Worm (Caenorhabditis elegans) whole organism, L1 larva: ENCODE measurements around the gene Y80D4G.2.
A peak's percentile ranks its signal among the peaks of the same experiment; 100 is the strongest.

Experiments
- aly-2 ChIP-seq: fragments of 150-350 bp; optimal IDR thresholded peaks from 2 replicates; lab custom pipeline; 2014; ENCODE audit warnings: missing biosample characterization, missing genetic modification characterization
- ama-1 ChIP-seq: fragments of 150-350 bp; optimal IDR thresholded peaks from 2 replicates; lab custom pipeline; 2014
- ceh-8 ChIP-seq: fragments of 200-800 bp; sonication (Bioruptor generic); optimal IDR thresholded peaks from 2 replicates; lab custom pipeline; 2018; ENCODE audit warnings: mild to moderate bottlenecking, missing genetic modification characterization, moderate library complexity, missing compliant biosample characterization
- ceh-88 ChIP-seq: fragments of 200-800 bp; sonication (Bioruptor generic); IDR thresholded peaks from 2 replicates; pipeline ENCODE4 v1.3.6; 2022; ENCODE audit warnings: missing genetic modification characterization, missing compliant biosample characterization
- efl-3 ChIP-seq: fragments of 200-800 bp; sonication (Bioruptor generic); optimal IDR thresholded peaks from 2 replicates; lab custom pipeline; 2018; ENCODE audit warnings: mild to moderate bottlenecking, missing genetic modification characterization, missing compliant biosample characterization
- egl-13 ChIP-seq: sonication (generic microtip); optimal IDR thresholded peaks from 2 replicates; lab custom pipeline; 2016; ENCODE audit warnings: missing genotype, missing genetic modification reagents, missing genetic modification characterization, missing compliant biosample characterization
- ets-5 ChIP-seq: fragments of 200-800 bp; sonication (Bioruptor generic); IDR thresholded peaks from 2 replicates; pipeline ENCODE4 v1.3.6; 2022; ENCODE audit warnings: missing genetic modification characterization, missing compliant biosample characterization
- fkh-8 ChIP-seq: sonication (generic microtip); optimal IDR thresholded peaks from 2 replicates; lab custom pipeline; 2016; ENCODE audit warnings: mild to moderate bottlenecking, missing genetic modification characterization, missing compliant biosample characterization
- grh-1 ChIP-seq: fragments of 200-800 bp; sonication (Bioruptor generic); IDR thresholded peaks from 2 replicates; pipeline ENCODE4 v1.3.6; 2022; ENCODE audit warnings: missing genetic modification reagents, missing genetic modification characterization, missing compliant biosample characterization
- hpl-2 ChIP-seq: fragments of 150-350 bp; optimal IDR thresholded peaks from 2 replicates; lab custom pipeline; 2014; ENCODE audit warnings: missing biosample characterization, missing genetic modification reagents, missing genetic modification characterization
- lin-13 ChIP-seq: fragments of 150-350 bp; optimal IDR thresholded peaks from 2 replicates; lab custom pipeline; 2014; ENCODE audit warnings: missing biosample characterization, missing genetic modification reagents, missing genetic modification characterization
- mab-9 ChIP-seq: fragments of 200-800 bp; sonication (Bioruptor generic); IDR thresholded peaks from 2 replicates; pipeline ENCODE4 v1.3.6; 2022; ENCODE audit warnings: missing genetic modification reagents, missing genetic modification characterization, missing compliant biosample characterization
- mdl-1 ChIP-seq, 2 experiments: fragments of 150-350 bp; optimal IDR thresholded peaks; 2 replicates each; lab custom pipeline; 2014 to 2017; ENCODE audit warnings: missing biosample characterization in 2 of 2, missing genetic modification characterization in 2 of 2, inconsistent platforms in 1 of 2
- nhr-11 ChIP-seq: fragments of 150-350 bp; optimal IDR thresholded peaks from 2 replicates; lab custom pipeline; 2014; ENCODE audit warnings: missing biosample characterization, missing genetic modification characterization
- nhr-12 ChIP-seq: sonication (generic microtip); optimal IDR thresholded peaks from 2 replicates; lab custom pipeline; 2017; ENCODE audit warnings: missing biosample characterization, missing genetic modification characterization
- nhr-71 ChIP-seq: sonication (generic microtip); optimal IDR thresholded peaks from 2 replicates; lab custom pipeline; 2016; ENCODE audit warnings: mild to moderate bottlenecking, missing genetic modification characterization, moderate library complexity, missing compliant biosample characterization
- nhr-76 ChIP-seq: sonication (generic microtip); optimal IDR thresholded peaks from 2 replicates; lab custom pipeline; 2017; ENCODE audit warnings: missing biosample characterization, missing genetic modification characterization
- nhr-77 ChIP-seq: fragments of 150-350 bp; optimal IDR thresholded peaks from 2 replicates; lab custom pipeline; 2014; ENCODE audit warnings: missing biosample characterization, missing genetic modification characterization
- pag-3 ChIP-seq: sonication (generic microtip); optimal IDR thresholded peaks from 2 replicates; lab custom pipeline; 2017; ENCODE audit warnings: missing genetic modification characterization, mild to moderate bottlenecking, missing compliant biosample characterization, antibody characterized with exemption, borderline replicate concordance; ENCODE audit not compliant: insufficient read depth
- pqm-1 ChIP-seq: sonication (generic microtip); optimal IDR thresholded peaks from 3 replicates; lab custom pipeline; 2017; ENCODE audit warnings: missing biosample characterization, missing genetic modification characterization
- rnt-1 ChIP-seq: sonication (generic microtip); optimal IDR thresholded peaks from 2 replicates; lab custom pipeline; 2016; ENCODE audit warnings: mild to moderate bottlenecking, missing genetic modification characterization, moderate library complexity, missing compliant biosample characterization
- skn-1 ChIP-seq: fragments of 150-350 bp; optimal IDR thresholded peaks from 2 replicates; lab custom pipeline; 2014; ENCODE audit warnings: missing biosample characterization, missing genetic modification characterization
- sup-37 ChIP-seq: fragments of 200-800 bp; sonication (Bioruptor generic); optimal IDR thresholded peaks from 2 replicates; lab custom pipeline; 2018; ENCODE audit warnings: mild to moderate bottlenecking, missing genetic modification characterization, missing compliant biosample characterization
- swsn-7 ChIP-seq: sonication (generic microtip); optimal IDR thresholded peaks from 2 replicates; lab custom pipeline; 2016; ENCODE audit warnings: missing genetic modification characterization, missing compliant biosample characterization
- tbx-2 ChIP-seq: sonication (generic microtip); optimal IDR thresholded peaks from 2 replicates; lab custom pipeline; 2016; ENCODE audit warnings: missing genetic modification characterization, missing compliant biosample characterization
- unc-30 ChIP-seq: sonication (generic microtip); optimal IDR thresholded peaks from 2 replicates; lab custom pipeline; 2017; ENCODE audit warnings: missing biosample characterization, missing genetic modification characterization
- unc-86 ChIP-seq: sonication (generic microtip); optimal IDR thresholded peaks from 2 replicates; lab custom pipeline; 2016; ENCODE audit warnings: missing genetic modification characterization, missing compliant biosample characterization
- unc-98 ChIP-seq: fragments of 200-800 bp; sonication (Bioruptor generic); IDR thresholded peaks from 2 replicates; pipeline ENCODE4 v1.3.6; 2022; ENCODE audit warnings: missing genetic modification characterization, missing compliant biosample characterization
- vab-15 ChIP-seq: sonication (generic microtip); optimal IDR thresholded peaks from 2 replicates; lab custom pipeline; 2017; ENCODE audit warnings: missing genotype, mild to moderate bottlenecking, missing genetic modification characterization, missing compliant biosample characterization
- zip-4 ChIP-seq: fragments of 200-800 bp; sonication (Bioruptor generic); optimal IDR thresholded peaks from 2 replicates; lab custom pipeline; 2018; ENCODE audit warnings: mild to moderate bottlenecking, missing genetic modification characterization, moderate library complexity, missing compliant biosample characterization
- ztf-11 ChIP-seq, 2 experiments: sonication (generic microtip); optimal IDR thresholded peaks; 2 replicates each; lab custom pipeline; 2016 to 2017; ENCODE audit warnings: missing genetic modification characterization in 2 of 2, missing biosample characterization in 1 of 2, missing compliant biosample characterization in 1 of 2

Y80D4G.2 gene

ce11 chrIII:7544211-7544610, 50.2 kb downstream of the Y80D4G.2 start (continued):
- no peak for TF ChIP-seq nhr-76
- peak; percentile 83 for TF ChIP-seq pag-3 (tag; lab: Kevin White, UChicago)
- no peak for TF ChIP-seq efl-3 (GFP tag; lab: Kevin White, UChicago)
- no peak for TF ChIP-seq nhr-11 (tag; lab: Kevin White, UChicago)
- TF ChIP-seq ceh-8 = no peak
- TF ChIP-seq hpl-2 (GFP tag; lab: Kevin White, UChicago) = no peak
- TF ChIP-seq grh-1 = no peak
- no peak for TF ChIP-seq unc-98 (GFP tag; lab: Robert Waterston, UW)
- no peak for TF ChIP-seq zip-4 (GFP tag; lab: Kevin White, UChicago)
- no peak for TF ChIP-seq sup-37 (GFP tag; lab: Kevin White, UChicago)
- no peak for TF ChIP-seq lin-13 (GFP tag; lab: Kevin White, UChicago)
- no peak for TF ChIP-seq nhr-12
- TF ChIP-seq ets-5 (GFP tag; lab: Robert Waterston, UW) = no peak
- no peak for TF ChIP-seq ama-1 (lab: Kevin White, UChicago)
- TF ChIP-seq nhr-71 (tag; lab: Kevin White, UChicago) = peak; percentile 48
- TF ChIP-seq pqm-1 (tag; lab: Kevin White, UChicago) = no peak
- TF ChIP-seq egl-13 (tag; lab: Kevin White, UChicago) = no peak
- TF ChIP-seq ztf-11 (tag; optimal IDR thresholded peaks at IDR 0.05; lab: Kevin White, UChicago) = no peak
- TF ChIP-seq mab-9 (GFP tag; lab: Robert Waterston, UW) = no peak
- TF ChIP-seq ceh-88 (GFP tag; lab: Robert Waterston, UW) = no peak
- TF ChIP-seq skn-1 (tag; lab: Kevin White, UChicago) = no peak
- TF ChIP-seq swsn-7 (tag; lab: Kevin White, UChicago) = no peak
- no peak for TF ChIP-seq tbx-2 (tag; lab: Kevin White, UChicago)
- no peak for TF ChIP-seq fkh-8 (tag; lab: Kevin White, UChicago)
- no peak for TF ChIP-seq unc-86
- no peak for TF ChIP-seq mdl-1 (tag; optimal IDR thresholded peaks at IDR 0.05; lab: Kevin White, UChicago)
- TF ChIP-seq vab-15 (tag; lab: Kevin White, UChicago) = no peak
- no peak for TF ChIP-seq aly-2 (tag; lab: Kevin White, UChicago)
- TF ChIP-seq unc-30 (tag; lab: Kevin White, UChicago) = no peak
- TF ChIP-seq nhr-77 = no peak
- TF ChIP-seq rnt-1 (tag; lab: Kevin White, UChicago) = peak; percentile 50
